Fruit fly (Drosophila melanogaster): ENCODE results near the gene sav.
A peak's percentile ranks its signal among the peaks of the same experiment; 100 is the strongest.

Gene sav

dm6 chr3R:23048690-23049118, 12.4 kb downstream of the sav start (continued):
- peak; percentile 59; the same call in 1 of the 2 replicates for TF ChIP-seq E2f2 (GFP tag; IDR thresholded peaks at IDR 0.05)
- peak; percentile 69 for TF ChIP-seq NfI (GFP tag; optimal IDR thresholded peaks at IDR 0.05)
- TF ChIP-seq Hand (GFP tag; optimal IDR thresholded peaks at IDR 0.05), result peak; percentile 21
- peak; percentile 88 for TF ChIP-seq CG13424 (tag; optimal IDR thresholded peaks at IDR 0.05)
- peak; percentile 50 for TF ChIP-seq CG13775 (GFP tag; optimal IDR thresholded peaks at IDR 0.05)
- peak; percentile 53; the same call in 1 of the 2 replicates for TF ChIP-seq ap (GFP tag; IDR thresholded peaks at IDR 0.05)
- no peak for TF ChIP-seq CG4707 (GFP tag; optimal IDR thresholded peaks at IDR 0.05)
- TF ChIP-seq CG16863 (GFP tag; optimal IDR thresholded peaks at IDR 0.05), result peak; percentile 40
- TF ChIP-seq Blimp-1 (GFP tag; optimal IDR thresholded peaks at IDR 0.05), result peak; percentile 80
- peak; percentile 75 for TF ChIP-seq CG9437 (GFP tag; optimal IDR thresholded peaks at IDR 0.05)
- peak; percentile 19 for TF ChIP-seq slou (GFP tag; optimal IDR thresholded peaks at IDR 0.05)
- peak; percentile 78 for TF ChIP-seq CG17385 (GFP tag; optimal IDR thresholded peaks at IDR 0.05)
- TF ChIP-seq org-1 (GFP tag; optimal IDR thresholded peaks at IDR 0.05), result peak; percentile 63
- TF ChIP-seq tio (GFP tag; optimal IDR thresholded peaks at IDR 0.05), result peak; percentile 58
- peak; percentile 86 for TF ChIP-seq dysf (GFP tag; IDR thresholded peaks at IDR 0.05)
- TF ChIP-seq Hr51 (GFP tag; optimal IDR thresholded peaks at IDR 0.05), result peak; percentile 25 to 87
- peak; percentile 71 for TF ChIP-seq Hmr (GFP tag; optimal IDR thresholded peaks at IDR 0.05)
- peak; percentile 69 for TF ChIP-seq CG18619 (GFP tag; optimal IDR thresholded peaks at IDR 0.05)
- peak; percentile 66 for TF ChIP-seq CG12104 (GFP tag; optimal IDR thresholded peaks at IDR 0.05)
- TF ChIP-seq Ets97D (GFP tag; optimal IDR thresholded peaks at IDR 0.05), result peak; percentile 10
- peak; percentile 54; the same call in 1 of the 2 replicates for TF ChIP-seq Oaz (GFP tag; IDR thresholded peaks at IDR 0.05)
- TF ChIP-seq gfzf (GFP tag; optimal IDR thresholded peaks at IDR 0.05), result no peak
- TF ChIP-seq row (GFP tag; IDR thresholded peaks at IDR 0.05), result peak; percentile 89
- TF ChIP-seq CG9932 (GFP tag; IDR thresholded peaks at IDR 0.05), result peak; percentile 47; the same call in 1 of the 2 replicates
- no peak; the same call in 1 of the 2 replicates for TF ChIP-seq CG32767 (GFP tag; IDR thresholded peaks at IDR 0.05)
- TF ChIP-seq wdn (GFP tag; IDR thresholded peaks at IDR 0.05), result 0 out of 2 replicates have a peak, but pooled peaks have one; percentile 36
- TF ChIP-seq CG7357 (GFP tag; IDR thresholded peaks at IDR 0.05), result peak; percentile 54; the same call in 1 of the 3 replicates
- no peak for TF ChIP-seq CG9876 (GFP tag; optimal IDR thresholded peaks at IDR 0.05)
- TF ChIP-seq seq (GFP tag; IDR thresholded peaks at IDR 0.05), result peak; percentile 55; the same call in 1 of the 2 replicates
- no peak for TF ChIP-seq knrl (GFP tag; IDR thresholded peaks at IDR 0.05; ENCODE audit: partially characterized antibody)
- TF ChIP-seq CG2116 (GFP tag; optimal IDR thresholded peaks at IDR 0.05), result peak; percentile 24
- no peak for TF ChIP-seq wek (GFP tag; optimal IDR thresholded peaks at IDR 0.05)
- 0 out of 3 replicates have a peak, but pooled peaks have one; percentile 16 for TF ChIP-seq otp (GFP tag; IDR thresholded peaks at IDR 0.05)
- TF ChIP-seq Atf6 (GFP tag; IDR thresholded peaks at IDR 0.05), result peak; percentile 59; the same call in 1 of the 2 replicates
- TF ChIP-seq gcm (GFP tag; optimal IDR thresholded peaks at IDR 0.05), result peak; percentile 76
- no peak for TF ChIP-seq CG12744 (GFP tag; optimal IDR thresholded peaks at IDR 0.05)
- no peak for TF ChIP-seq nerfin-2 (GFP tag; IDR thresholded peaks at IDR 0.05; ENCODE audit: partially characterized antibody)
- peak; percentile 46 for TF ChIP-seq slp2 (GFP tag; optimal IDR thresholded peaks at IDR 0.05)
- peak; percentile 60 for TF ChIP-seq Bteb2 (GFP tag; optimal IDR thresholded peaks at IDR 0.05)
- TF ChIP-seq tna (GFP tag; IDR thresholded peaks at IDR 0.05; ENCODE audit: partially characterized antibody), result no peak
- peak; percentile 55 for TF ChIP-seq al (GFP tag; IDR thresholded peaks at IDR 0.05)
- peak; percentile 3 for TF ChIP-seq dmrt11E (tag; optimal IDR thresholded peaks at IDR 0.05)
- no peak for TF ChIP-seq ERR (GFP tag; optimal IDR thresholded peaks at IDR 0.05)
- peak; percentile 55 for TF ChIP-seq HmgZ (tag; optimal IDR thresholded peaks at IDR 0.05)
- peak; percentile 71 for TF ChIP-seq nau (GFP tag; optimal IDR thresholded peaks at IDR 0.05)
- peak; percentile 6 for TF ChIP-seq Usf (GFP tag; optimal IDR thresholded peaks at IDR 0.05)
- TF ChIP-seq CG33557 (GFP tag; optimal IDR thresholded peaks at IDR 0.05), result no peak
- TF ChIP-seq Ssrp (tag; optimal IDR thresholded peaks at IDR 0.05), result peak; percentile 79
- no peak for TF ChIP-seq CG6765 (GFP tag; optimal IDR thresholded peaks at IDR 0.05)
